Fruit fly (Drosophila melanogaster): ENCODE measurements around the gene CG33341.

DNA sequence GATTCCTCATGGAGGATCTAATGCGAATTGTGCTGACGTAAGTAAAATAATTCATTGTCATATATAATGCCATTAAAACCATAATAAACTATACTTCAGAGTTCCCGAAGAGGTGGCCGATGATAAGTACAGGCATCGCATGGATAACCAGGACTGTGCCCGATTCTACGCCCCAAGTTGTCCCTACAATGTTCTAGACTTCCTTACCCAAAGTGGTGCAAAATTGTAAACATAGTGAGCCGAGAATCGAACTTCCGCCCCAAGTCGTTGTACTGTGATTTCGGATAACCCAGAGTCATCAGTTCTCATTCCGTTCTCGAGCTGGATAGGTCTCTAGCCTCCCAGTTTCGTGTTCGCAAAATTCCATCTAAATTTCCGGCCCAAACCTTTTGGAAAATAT lies 5.3 kb upstream of the CG33341 start, which contains the start of gene CG33340:
- no peak for TF ChIP-seq CG8478 (optimal IDR thresholded peaks at IDR 0.05)
- no peak for TF ChIP-seq psq (optimal IDR thresholded peaks at IDR 0.05)
- TF ChIP-seq usp (GFP tag; optimal IDR thresholded peaks at IDR 0.05): no peak
- TF ChIP-seq EcR (GFP tag; optimal IDR thresholded peaks at IDR 0.05): no peak
- TF ChIP-seq pan (optimal IDR thresholded peaks at IDR 0.05): no peak

Data from whole organism.